Fruit fly (Drosophila melanogaster): ENCODE measurements around the gene caup.

caup gene

dm6 chr3L:12609387-12609799 lies at the start of gene caup:
Gene caup, plus strand, starts transcription at chr3L:12609631.
- no peak for TF ChIP-seq noc (tag; optimal IDR thresholded peaks at IDR 0.05)

- no peak for TF ChIP-seq noc (tag; optimal IDR thresholded peaks at IDR 0.05)
Observed at dm6 chr3L:12564284-12564683, 45.1 kb upstream of the caup start.

DNA sequence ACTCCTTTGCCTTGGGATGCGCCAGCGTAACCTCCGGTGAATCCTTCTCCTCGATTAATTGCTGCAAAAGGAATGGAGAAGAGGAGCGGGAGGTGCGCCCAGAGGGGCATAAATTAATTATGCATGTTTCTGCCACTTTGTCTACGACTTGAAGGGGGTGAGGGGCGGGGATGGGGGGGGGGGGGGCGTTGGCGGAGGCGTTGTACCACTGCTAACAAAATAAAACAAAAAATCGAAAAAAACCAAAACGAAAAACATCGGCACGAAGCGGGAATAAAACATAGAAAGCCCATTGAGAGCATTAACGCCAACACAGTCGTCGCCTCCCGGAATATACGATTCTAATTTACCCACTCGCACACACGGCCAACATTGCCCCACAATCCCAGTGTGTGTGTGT lies 44.5 kb upstream of the caup start:
- no peak for TF ChIP-seq noc (tag; optimal IDR thresholded peaks at IDR 0.05)

DNA sequence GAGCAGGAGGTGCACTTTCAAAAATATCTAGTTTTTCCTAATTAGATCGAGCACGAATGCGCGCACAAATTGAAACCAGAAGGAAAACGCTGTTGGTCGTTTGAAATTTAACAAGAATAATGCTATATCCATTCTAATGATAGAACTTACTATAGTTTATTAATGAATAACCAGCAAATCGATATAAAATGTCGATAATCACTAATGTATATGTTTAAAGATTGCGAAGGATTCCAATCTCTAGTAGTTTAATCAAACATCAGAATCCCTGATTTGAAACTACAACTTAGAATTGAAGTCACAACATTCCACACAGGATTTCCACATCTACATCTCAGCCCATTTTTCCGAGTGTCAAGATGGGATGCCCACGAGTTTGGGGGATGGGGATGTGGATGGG lies 44.0 kb upstream of the caup start:
- TF ChIP-seq noc (tag; optimal IDR thresholded peaks at IDR 0.05), result no peak

DNA sequence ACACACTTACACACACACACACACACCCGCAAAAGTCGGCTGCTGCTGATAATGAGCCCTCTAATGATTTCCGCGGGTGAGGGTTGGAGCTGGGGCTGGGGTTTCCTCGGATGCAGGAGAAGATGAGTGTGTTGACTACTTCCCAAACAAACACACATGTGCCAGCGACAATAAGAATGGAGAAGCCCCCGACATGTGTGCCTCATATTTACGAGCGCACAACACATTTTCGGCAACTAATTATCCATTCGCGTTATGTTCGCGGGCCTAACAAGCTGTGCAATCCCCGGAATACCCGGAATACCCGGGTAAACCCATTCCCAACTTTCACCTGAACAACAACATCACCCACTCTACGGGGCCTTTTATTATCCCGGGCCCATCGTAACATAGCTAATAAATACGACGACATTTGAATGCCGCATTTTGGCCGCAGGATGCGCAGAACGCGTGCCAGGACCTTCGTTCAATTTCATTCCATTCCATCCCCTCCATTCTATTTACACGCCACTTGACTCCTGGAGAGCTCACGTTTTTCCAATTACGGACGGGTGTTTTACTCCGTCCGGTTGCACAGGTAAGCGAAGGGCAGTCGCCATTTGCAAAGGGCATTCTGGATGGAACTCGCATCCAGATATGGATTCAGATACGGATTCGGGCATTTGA lies 43.2 kb upstream of the caup start:
- no peak for TF ChIP-seq noc (tag; optimal IDR thresholded peaks at IDR 0.05)

dm6 chr3L:12572366-12572765 lies 37.1 kb upstream of the caup start, which contains the start of gene sowah:
Gene sowah, minus strand, starts transcription at chr3L:12572542.
- no peak for TF ChIP-seq noc (tag; optimal IDR thresholded peaks at IDR 0.05)

dm6 chr3L:12574867-12575266 lies 34.6 kb upstream of the caup start:
- TF ChIP-seq noc (tag; optimal IDR thresholded peaks at IDR 0.05), result no peak

dm6 chr3L:12580212-12580676 lies 29.2 kb upstream of the caup start, which contains the start of gene ara:
Gene ara, plus strand, starts transcription at chr3L:12580672.
- no peak for TF ChIP-seq noc (tag; optimal IDR thresholded peaks at IDR 0.05)

dm6 chr3L:12584977-12585376 lies 24.5 kb upstream of the caup start:
- no peak for TF ChIP-seq noc (tag; optimal IDR thresholded peaks at IDR 0.05)

- TF ChIP-seq noc (tag; optimal IDR thresholded peaks at IDR 0.05), result no peak
Observed at dm6 chr3L:12585761-12586160, 23.7 kb upstream of the caup start.

dm6 chr3L:12587218-12587797 lies 22.1 kb upstream of the caup start:
- TF ChIP-seq noc (tag; optimal IDR thresholded peaks at IDR 0.05), result no peak

DNA sequence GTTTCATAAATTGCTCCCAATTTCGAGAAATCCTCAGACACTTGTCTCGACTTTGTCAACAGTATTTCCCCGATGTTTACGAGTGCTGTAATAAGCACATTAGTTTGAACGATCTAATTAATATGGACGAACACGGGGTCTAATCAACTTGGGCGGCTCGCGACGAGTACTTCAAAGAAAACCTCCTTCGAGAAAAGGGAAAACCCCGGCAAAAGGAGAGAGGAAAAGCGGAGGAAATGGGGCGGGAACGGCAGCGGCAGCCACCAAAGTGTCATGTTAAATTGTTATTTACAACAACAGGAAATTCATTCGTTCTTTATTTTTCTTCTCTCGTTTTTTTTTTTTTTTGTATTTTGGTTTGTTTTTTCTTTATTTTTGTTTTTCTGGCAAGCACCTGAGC lies 21.2 kb upstream of the caup start:
- TF ChIP-seq noc (tag; optimal IDR thresholded peaks at IDR 0.05), result no peak

dm6 chr3L:12588863-12589262 lies 20.6 kb upstream of the caup start:
- TF ChIP-seq noc (tag; optimal IDR thresholded peaks at IDR 0.05), result no peak

dm6 chr3L:12589972-12590606 lies 19.3 kb upstream of the caup start:
- TF ChIP-seq noc (tag; optimal IDR thresholded peaks at IDR 0.05), result no peak

- TF ChIP-seq noc (tag; optimal IDR thresholded peaks at IDR 0.05), result no peak
Observed at dm6 chr3L:12590709-12591108, 18.7 kb upstream of the caup start.

dm6 chr3L:12594852-12595251 lies 14.6 kb upstream of the caup start:
- TF ChIP-seq noc (tag; optimal IDR thresholded peaks at IDR 0.05), result no peak
